Worm (Caenorhabditis elegans) whole organism, L1 larva: ENCODE results near the gene atp-5.

Experiments
- ceh-82 ChIP-seq, 3 experiments: fragments of 150-350 bp in 1 of 3; sonication (generic microtip) in 2 of 3; optimal IDR thresholded peaks; 2 replicates each; lab custom pipeline; 2014 to 2017; ENCODE audit warnings: missing biosample characterization in 3 of 3, missing genetic modification characterization in 3 of 3
- elt-2 ChIP-seq: sonication (generic microtip); optimal IDR thresholded peaks from 2 replicates; lab custom pipeline; 2016; ENCODE audit warnings: missing genetic modification characterization, mild to moderate bottlenecking, inconsistent platforms, missing compliant biosample characterization, missing genetic modification reagents
- irx-1 ChIP-seq: sonication (generic microtip); optimal IDR thresholded peaks from 2 replicates; lab custom pipeline; 2016; ENCODE audit warnings: missing genetic modification characterization, missing compliant biosample characterization
- jun-1 ChIP-seq: fragments of 150-350 bp; optimal IDR thresholded peaks from 2 replicates; lab custom pipeline; 2014; ENCODE audit warnings: missing biosample characterization, missing genetic modification reagents, missing genetic modification characterization
- lin-13 ChIP-seq: fragments of 150-350 bp; optimal IDR thresholded peaks from 2 replicates; lab custom pipeline; 2014; ENCODE audit warnings: missing biosample characterization, missing genetic modification reagents, missing genetic modification characterization
- lin-14 ChIP-seq: fragments of 200-800 bp; sonication (Bioruptor generic); optimal IDR thresholded peaks from 2 replicates; lab custom pipeline; 2018; ENCODE audit warnings: mild to moderate bottlenecking, missing genetic modification characterization, moderate library complexity, missing compliant biosample characterization
- lsy-2 ChIP-seq, 2 experiments: fragments of 150-350 bp; optimal IDR thresholded peaks; 2 replicates each; lab custom pipeline; 2014; ENCODE audit warnings: missing biosample characterization in 2 of 2, missing genetic modification characterization in 2 of 2
- mdl-1 ChIP-seq, 2 experiments: fragments of 150-350 bp; optimal IDR thresholded peaks; 2 replicates each; lab custom pipeline; 2014 to 2017; ENCODE audit warnings: missing biosample characterization in 2 of 2, missing genetic modification characterization in 2 of 2, inconsistent platforms in 1 of 2
- nhr-12 ChIP-seq: sonication (generic microtip); optimal IDR thresholded peaks from 2 replicates; lab custom pipeline; 2017; ENCODE audit warnings: missing biosample characterization, missing genetic modification characterization
- nhr-237 ChIP-seq: fragments of 150-350 bp; optimal IDR thresholded peaks from 2 replicates; lab custom pipeline; 2014; ENCODE audit warnings: missing biosample characterization, missing genetic modification characterization
- nhr-90 ChIP-seq: sonication (generic microtip); optimal IDR thresholded peaks from 2 replicates; lab custom pipeline; 2016; ENCODE audit warnings: mild to moderate bottlenecking, missing genetic modification characterization, missing compliant biosample characterization; ENCODE audit not compliant: poor library complexity
- unc-130 ChIP-seq: fragments of 150-350 bp; optimal IDR thresholded peaks from 2 replicates; lab custom pipeline; 2017; ENCODE audit warnings: missing biosample characterization, missing genetic modification characterization, inconsistent platforms
- unc-62 ChIP-seq: fragments of 150-350 bp; optimal IDR thresholded peaks from 2 replicates; lab custom pipeline; 2014; ENCODE audit warnings: missing biosample characterization, missing genetic modification reagents, missing genetic modification characterization

- peak in 1 of 3 experiments; percentile 42 for TF ChIP-seq ceh-82 (tag; optimal IDR thresholded peaks at IDR 0.05; lab: Kevin White, UChicago)
- peak; percentile 1 for TF ChIP-seq lin-13 (GFP tag; lab: Kevin White, UChicago)
- no peak for TF ChIP-seq jun-1 (tag; lab: Kevin White, UChicago)
- no peak for TF ChIP-seq elt-2 (tag; lab: Kevin White, UChicago)
- TF ChIP-seq unc-130 (tag; lab: Kevin White, UChicago): no peak
- TF ChIP-seq irx-1 (tag; lab: Kevin White, UChicago): no peak
- TF ChIP-seq lsy-2 (tag; optimal IDR thresholded peaks at IDR 0.05; lab: Kevin White, UChicago): no peak
- TF ChIP-seq nhr-237 (tag; lab: Kevin White, UChicago): no peak
- TF ChIP-seq unc-62 (GFP tag; lab: Kevin White, UChicago): no peak
- peak in 1 of 2 experiments; percentile 51 for TF ChIP-seq mdl-1 (tag; optimal IDR thresholded peaks at IDR 0.05; lab: Kevin White, UChicago)
- TF ChIP-seq nhr-90 (tag; lab: Kevin White, UChicago): no peak
- TF ChIP-seq lin-14 (GFP tag; lab: Kevin White, UChicago): peak; percentile 79
- no peak for TF ChIP-seq nhr-12 (tag; lab: Kevin White, UChicago)
These were observed 48.2 kb downstream of the atp-5 start for ce11 chrV:11075209-11076027.
